Fruit fly (Drosophila melanogaster): Measurements from ENCODE around the gene CG15916.

The CG15916 gene

dm6 chrX:15867863-15868262 lies 22.5 kb upstream of the CG15916 start, which contains the start of gene Gapdh2 (continued):
- peak; percentile 100 for TF ChIP-seq HLH106 (tag; optimal IDR thresholded peaks at IDR 0.05)
- TF ChIP-seq Sp1 (GFP tag; optimal IDR thresholded peaks at IDR 0.05) = peak; percentile 100
- no peak for TF ChIP-seq N (GFP tag; optimal IDR thresholded peaks at IDR 0.05)
- TF ChIP-seq Hr78 (GFP tag; optimal IDR thresholded peaks at IDR 0.05) = no peak
- TF ChIP-seq br (GFP tag; optimal IDR thresholded peaks at IDR 0.05) = peak; percentile 99
- peak; percentile 95 for TF ChIP-seq GATAd (GFP tag; optimal IDR thresholded peaks at IDR 0.05)
- no peak for TF ChIP-seq usp (GFP tag; optimal IDR thresholded peaks at IDR 0.05)
- peak; percentile 85 for TF ChIP-seq Hr83 (GFP tag; optimal IDR thresholded peaks at IDR 0.05; ENCODE audit: poor library complexity, severe bottlenecking)
- no peak for TF ChIP-seq dl (GFP tag; optimal IDR thresholded peaks at IDR 0.05; ENCODE audit: insufficient read depth in 1 of 2, partially characterized antibody in 2 of 2)
- peak; percentile 99 for TF ChIP-seq psq (GFP tag; optimal IDR thresholded peaks at IDR 0.05)
- TF ChIP-seq pan (optimal IDR thresholded peaks at IDR 0.05) = no peak

dm6 chrX:15868781-15869180 lies 21.6 kb upstream of the CG15916 start:
- TF ChIP-seq psq (GFP tag; optimal IDR thresholded peaks at IDR 0.05) = no peak
- TF ChIP-seq Hr83 (GFP tag; optimal IDR thresholded peaks at IDR 0.05; ENCODE audit: poor library complexity, severe bottlenecking) = no peak
- TF ChIP-seq Hr78 (GFP tag; optimal IDR thresholded peaks at IDR 0.05) = no peak
- TF ChIP-seq sage (GFP tag; optimal IDR thresholded peaks at IDR 0.05) = no peak
- no peak for TF ChIP-seq Myc (optimal IDR thresholded peaks at IDR 0.05)
- no peak for TF ChIP-seq HLH106 (tag; optimal IDR thresholded peaks at IDR 0.05)
- TF ChIP-seq Sp1 (GFP tag; optimal IDR thresholded peaks at IDR 0.05) = no peak

- no peak for TF ChIP-seq pan (optimal IDR thresholded peaks at IDR 0.05)
- peak; percentile 2 for TF ChIP-seq fru (GFP tag; optimal IDR thresholded peaks at IDR 0.05)
- peak in 1 of 2 experiments; percentile 9 for TF ChIP-seq foxo (GFP tag; optimal IDR thresholded peaks at IDR 0.05)
- no peak for TF ChIP-seq sv (GFP tag; optimal IDR thresholded peaks at IDR 0.05)
- TF ChIP-seq Rel (GFP tag; optimal IDR thresholded peaks at IDR 0.05) = no peak
- TF ChIP-seq Rel (tag; optimal IDR thresholded peaks at IDR 0.05) = peak; percentile 19
- no peak for TF ChIP-seq br (GFP tag; optimal IDR thresholded peaks at IDR 0.05)
- TF ChIP-seq N (GFP tag; optimal IDR thresholded peaks at IDR 0.05) = peak; percentile 65
Observed at dm6 chrX:15869843-15870242, 20.5 kb upstream of the CG15916 start, which contains the start of gene CG16952. Gene CG16952 (plus strand): TSS chrX:15870183.

DNA sequence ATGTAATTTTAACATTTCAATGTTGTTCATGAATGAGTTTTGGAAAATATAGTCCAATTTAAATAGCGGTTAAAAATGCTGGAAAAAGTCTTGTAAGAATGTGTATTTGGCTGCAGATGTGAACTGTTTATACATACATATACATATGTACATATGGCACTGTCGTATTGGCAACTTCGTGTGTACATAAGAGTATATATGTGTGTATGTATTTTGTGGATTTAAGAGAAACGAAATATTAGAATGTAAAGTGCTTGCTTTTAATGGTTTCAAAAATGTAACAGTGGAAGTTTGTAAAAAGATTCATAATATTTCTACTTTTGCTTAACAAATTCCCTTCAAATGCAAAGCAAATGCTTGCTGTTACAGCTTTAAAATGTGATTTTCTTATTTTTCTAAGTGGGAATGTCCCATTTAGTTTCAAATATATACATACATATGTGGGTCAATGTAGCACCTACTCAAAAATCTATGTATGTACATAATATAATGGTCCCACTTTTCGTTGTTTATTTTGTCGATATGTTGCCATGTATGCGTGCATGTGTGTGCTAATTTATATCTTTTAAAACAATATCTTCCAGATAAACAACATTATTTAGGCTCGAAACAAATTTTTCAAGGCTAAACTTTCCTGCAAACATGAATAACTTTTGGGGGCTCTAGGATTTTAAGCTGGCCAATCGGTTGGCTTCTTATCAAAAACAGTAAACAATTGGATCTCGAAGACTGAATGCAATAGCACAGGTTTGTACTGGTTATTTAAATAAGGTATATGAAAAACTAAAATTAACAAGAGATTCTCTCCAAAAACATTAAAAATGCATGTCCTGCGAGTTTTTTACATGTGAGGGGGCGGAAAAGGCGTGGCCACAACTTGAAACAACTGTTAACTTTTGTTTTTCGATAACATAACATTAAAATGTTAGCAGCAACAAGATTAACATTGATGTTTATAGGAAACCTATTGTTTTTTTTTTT lies 19.3 kb upstream of the CG15916 start:
- TF ChIP-seq Jra (GFP tag; optimal IDR thresholded peaks at IDR 0.05) = peak; percentile 44
- peak; percentile 43 for TF ChIP-seq CG9705 (GFP tag; optimal IDR thresholded peaks at IDR 0.05)
- no peak for TF ChIP-seq Hr78 (GFP tag; optimal IDR thresholded peaks at IDR 0.05)
- peak; percentile 21 for TF ChIP-seq psq (GFP tag; optimal IDR thresholded peaks at IDR 0.05)
- TF ChIP-seq OdsH (GFP tag; optimal IDR thresholded peaks at IDR 0.05) = peak; percentile 27
- TF ChIP-seq Hr83 (GFP tag; optimal IDR thresholded peaks at IDR 0.05; ENCODE audit: poor library complexity, severe bottlenecking) = peak; percentile 27
- TF ChIP-seq sv (GFP tag; optimal IDR thresholded peaks at IDR 0.05) = peak; percentile 23
- TF ChIP-seq Abd-B (GFP tag; optimal IDR thresholded peaks at IDR 0.05) = no peak

dm6 chrX:15874437-15874836 lies 16.0 kb upstream of the CG15916 start:
- TF ChIP-seq Dfd (GFP tag; optimal IDR thresholded peaks at IDR 0.05) (no peak), dl (GFP tag; optimal IDR thresholded peaks at IDR 0.05; ENCODE audit: insufficient read depth in 1 of 2, partially characterized antibody in 2 of 2) (no peak), br (GFP tag; optimal IDR thresholded peaks at IDR 0.05) (no peak), woc (GFP tag; optimal IDR thresholded peaks at IDR 0.05) (no peak), Rel (GFP tag; optimal IDR thresholded peaks at IDR 0.05) (no peak), Rel (tag; optimal IDR thresholded peaks at IDR 0.05) (no peak), Abd-B (GFP tag; optimal IDR thresholded peaks at IDR 0.05) (no peak), Hnf4 (GFP tag; optimal IDR thresholded peaks at IDR 0.05) (no peak), Hr78 (GFP tag; optimal IDR thresholded peaks at IDR 0.05) (no peak), dmrt93B (GFP tag; optimal IDR thresholded peaks at IDR 0.05) (no peak), sv (GFP tag; optimal IDR thresholded peaks at IDR 0.05) (no peak), rgr (GFP tag; optimal IDR thresholded peaks at IDR 0.05) (no peak), Sp1 (GFP tag; optimal IDR thresholded peaks at IDR 0.05) (no peak), pan (optimal IDR thresholded peaks at IDR 0.05) (no peak), ey (GFP tag; optimal IDR thresholded peaks at IDR 0.05) (no peak), HLH106 (tag; optimal IDR thresholded peaks at IDR 0.05) (no peak), fru (GFP tag; optimal IDR thresholded peaks at IDR 0.05) (no peak)
